Fruit fly (Drosophila melanogaster): ENCODE data around the gene mRpS18A.
A peak's percentile ranks its signal among the peaks of the same experiment; 100 is the strongest.

The mRpS18A gene

dm6 chr3R:8524277-8524676, 38.1 kb downstream of the mRpS18A start (continued):
- TF ChIP-seq CG14014 (GFP tag; IDR thresholded peaks at IDR 0.05): peak; percentile 60; the same call in 1 of the 2 replicates
- no peak for TF ChIP-seq B-H2 (GFP tag; optimal IDR thresholded peaks at IDR 0.05)
- TF ChIP-seq ewg (GFP tag; optimal IDR thresholded peaks at IDR 0.05): no peak
- TF ChIP-seq CG4730 (GFP tag; IDR thresholded peaks at IDR 0.05): no peak
- no peak for TF ChIP-seq Hsf (GFP tag; optimal IDR thresholded peaks at IDR 0.05)
- peak; percentile 13 for TF ChIP-seq bab2 (GFP tag; optimal IDR thresholded peaks at IDR 0.05)
- no peak for TF ChIP-seq CG34376 (GFP tag; optimal IDR thresholded peaks at IDR 0.05)
- peak; percentile 16; the same call in 1 of the 2 replicates for TF ChIP-seq Adf1 (GFP tag; IDR thresholded peaks at IDR 0.05)
- no peak for TF ChIP-seq tin (GFP tag; optimal IDR thresholded peaks at IDR 0.05)
- no peak for TF ChIP-seq NC2α (GFP tag; optimal IDR thresholded peaks at IDR 0.05)
- TF ChIP-seq sob (GFP tag; IDR thresholded peaks at IDR 0.05): no peak
- TF ChIP-seq CG1024 (GFP tag; IDR thresholded peaks at IDR 0.05): 0 out of 2 replicates have a peak, but pooled peaks have one; percentile 19
- TF ChIP-seq jigr1 (GFP tag; IDR thresholded peaks at IDR 0.05): no peak
- TF ChIP-seq CG10209 (GFP tag; optimal IDR thresholded peaks at IDR 0.05): no peak
- TF ChIP-seq CG5953 (GFP tag; IDR thresholded peaks at IDR 0.05): 0 out of 2 replicates have a peak, but pooled peaks have one; percentile 41
- peak; percentile 48; the same call in 1 of the 3 replicates for TF ChIP-seq CG11456 (GFP tag; IDR thresholded peaks at IDR 0.05)
- no peak for TF ChIP-seq CG43689 (GFP tag; IDR thresholded peaks at IDR 0.05)
- no peak for TF ChIP-seq Mad (GFP tag; optimal IDR thresholded peaks at IDR 0.05)
- no peak; the same call in 2 of the 3 replicates for TF ChIP-seq CG14050 (GFP tag; IDR thresholded peaks at IDR 0.05)
- peak; percentile 43 for TF ChIP-seq gem (tag; optimal IDR thresholded peaks at IDR 0.05)
- TF ChIP-seq CG7372 (GFP tag; IDR thresholded peaks at IDR 0.05): 0 out of 2 replicates have a peak, but pooled peaks have one; percentile 22
- TF ChIP-seq CG16779 (GFP tag; IDR thresholded peaks at IDR 0.05): no peak
- no peak for TF ChIP-seq CG18011 (GFP tag; optimal IDR thresholded peaks at IDR 0.05)
- TF ChIP-seq Hr51 (GFP tag; optimal IDR thresholded peaks at IDR 0.05): no peak
- no peak for TF ChIP-seq zen2 (GFP tag; IDR thresholded peaks at IDR 0.05; ENCODE audit: partially characterized antibody)
- TF ChIP-seq CG11560 (tag; IDR thresholded peaks at IDR 0.05): peak; percentile 40; the same call in 1 of the 3 replicates
- no peak for TF ChIP-seq otp (GFP tag; IDR thresholded peaks at IDR 0.05)
- peak; percentile 41 for TF ChIP-seq Fer3 (tag; optimal IDR thresholded peaks at IDR 0.05)
- no peak for TF ChIP-seq gcm (GFP tag; optimal IDR thresholded peaks at IDR 0.05)
- TF ChIP-seq BEAF-32 (GFP tag; optimal IDR thresholded peaks at IDR 0.05): no peak
- no peak for TF ChIP-seq onecut (GFP tag; IDR thresholded peaks at IDR 0.05)
- peak; percentile 28 for TF ChIP-seq PHDP (tag; optimal IDR thresholded peaks at IDR 0.05)
- no peak for TF ChIP-seq Chrac-16 (GFP tag; optimal IDR thresholded peaks at IDR 0.05)
- no peak for TF ChIP-seq tx (GFP tag; optimal IDR thresholded peaks at IDR 0.05)
- peak; percentile 62 for TF ChIP-seq lab (GFP tag; optimal IDR thresholded peaks at IDR 0.05)
- TF ChIP-seq NK7.1 (GFP tag; optimal IDR thresholded peaks at IDR 0.05): no peak
- peak; percentile 23 for TF ChIP-seq CG12659 (GFP tag; optimal IDR thresholded peaks at IDR 0.05)
- TF ChIP-seq sens (GFP tag): peak; percentile 68
- TF ChIP-seq ranshi (GFP tag; IDR thresholded peaks at IDR 0.05): 0 out of 2 replicates have a peak, but pooled peaks have one; percentile 8
- no peak for TF ChIP-seq CG7963 (GFP tag; IDR thresholded peaks at IDR 0.05; ENCODE audit: partially characterized antibody)
- TF ChIP-seq CG17361 (GFP tag; IDR thresholded peaks at IDR 0.05): no peak
- TF ChIP-seq Hr78 (GFP tag; optimal IDR thresholded peaks at IDR 0.05): peak in 1 of 2 experiments; percentile 50
- peak; percentile 10 for TF ChIP-seq ATbp (GFP tag; optimal IDR thresholded peaks at IDR 0.05)
- no peak for TF ChIP-seq fru (optimal IDR thresholded peaks at IDR 0.05)
- no peak for TF ChIP-seq Hmx (GFP tag; optimal IDR thresholded peaks at IDR 0.05)
- no peak for TF ChIP-seq ERR (GFP tag; optimal IDR thresholded peaks at IDR 0.05)
- peak; percentile 35; the same call in 1 of the 2 replicates for TF ChIP-seq Rx (GFP tag; IDR thresholded peaks at IDR 0.05)
- no peak for TF ChIP-seq hkb (optimal IDR thresholded peaks at IDR 0.05)
- peak; percentile 50 for TF ChIP-seq hkb (GFP tag; IDR thresholded peaks at IDR 0.05)
- TF ChIP-seq salm (tag; optimal IDR thresholded peaks at IDR 0.05): no peak
- TF ChIP-seq Dek (tag; optimal IDR thresholded peaks at IDR 0.05): no peak
- TF ChIP-seq luna (GFP tag; optimal IDR thresholded peaks at IDR 0.05): no peak

Measured in whole organism, embryonic.